Worm (Caenorhabditis elegans): ENCODE measurements around the gene nac-1.

ce11 chrX:14868200-14868599 is 26.7 kb upstream of the nac-1 start, which contains the start of gene F31F6.1:
- TF ChIP-seq ref-1 (GFP tag; conservative IDR thresholded peaks at IDR 0.05) (no peak), flt-1 (GFP tag; IDR thresholded peaks at IDR 0.05) (no peak), tab-1 (GFP tag; IDR thresholded peaks at IDR 0.05) (no peak)
